Fruit fly (Drosophila melanogaster): Measurements from ENCODE around the gene CG15269.

The CG15269 gene

DNA sequence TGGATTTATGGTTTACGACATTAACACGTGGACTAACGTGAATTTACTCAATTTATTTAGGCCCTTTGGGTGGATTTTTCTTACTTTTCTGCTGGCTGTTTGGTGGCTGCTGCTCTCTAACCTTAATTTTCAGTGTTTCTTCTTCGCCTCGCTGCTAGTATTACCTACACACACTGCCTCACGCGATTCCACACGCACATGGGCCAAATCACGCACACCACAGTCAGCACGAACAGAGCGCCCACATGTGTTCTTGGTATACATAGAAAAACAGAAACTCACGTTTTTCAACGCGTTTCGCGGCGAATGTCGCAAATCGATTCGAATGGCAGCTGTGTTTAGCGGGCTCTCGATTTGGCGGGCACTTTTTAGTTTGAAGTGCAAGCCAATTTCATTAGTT is 41.4 kb upstream of the CG15269 start (continued):
- no peak for TF ChIP-seq CG8281 (tag; optimal IDR thresholded peaks at IDR 0.05)
- no peak; the same call in 1 of the 2 replicates for TF ChIP-seq CG10321 (GFP tag; IDR thresholded peaks at IDR 0.05)
- TF ChIP-seq CG16863 (GFP tag; optimal IDR thresholded peaks at IDR 0.05): no peak
- TF ChIP-seq CG7928 (GFP tag; optimal IDR thresholded peaks at IDR 0.05): peak; percentile 52
- no peak for TF ChIP-seq C15 (GFP tag; IDR thresholded peaks at IDR 0.05)
- TF ChIP-seq mam (GFP tag; optimal IDR thresholded peaks at IDR 0.05): peak; percentile 38
- peak; percentile 45 for TF ChIP-seq Nf-YC (tag; optimal IDR thresholded peaks at IDR 0.05)
- peak; percentile 21 for TF ChIP-seq CG4854 (GFP tag; optimal IDR thresholded peaks at IDR 0.05)
- TF ChIP-seq CG4360 (GFP tag; IDR thresholded peaks at IDR 0.05): 0 out of 2 replicates have a peak, but pooled peaks have one; percentile 18
- no peak for TF ChIP-seq CG1647 (GFP tag; optimal IDR thresholded peaks at IDR 0.05)
- TF ChIP-seq Dad (GFP tag; optimal IDR thresholded peaks at IDR 0.05): peak; percentile 41
- TF ChIP-seq CG10979 (tag; optimal IDR thresholded peaks at IDR 0.05): peak; percentile 0
- TF ChIP-seq bbx (GFP tag; IDR thresholded peaks at IDR 0.05; ENCODE audit: partially characterized antibody): peak; percentile 87
- peak; percentile 20 for TF ChIP-seq CG13296 (GFP tag; optimal IDR thresholded peaks at IDR 0.05)
- no peak for TF ChIP-seq ems (GFP tag; optimal IDR thresholded peaks at IDR 0.05)
- peak; percentile 63 for TF ChIP-seq ash1 (GFP tag; optimal IDR thresholded peaks at IDR 0.05)
- peak; percentile 5 for TF ChIP-seq CG4424 (GFP tag; optimal IDR thresholded peaks at IDR 0.05)
- TF ChIP-seq Dbx (GFP tag; IDR thresholded peaks at IDR 0.05): peak; percentile 64; the same call in 2 of the 3 replicates
- no peak for TF ChIP-seq run (tag; optimal IDR thresholded peaks at IDR 0.05)
- TF ChIP-seq CG12391 (tag; optimal IDR thresholded peaks at IDR 0.05): peak; percentile 58
- no peak for TF ChIP-seq Rx (GFP tag; IDR thresholded peaks at IDR 0.05)
- TF ChIP-seq pb (GFP tag; optimal IDR thresholded peaks at IDR 0.05): no peak
- peak; percentile 53 for TF ChIP-seq gfzf (GFP tag; optimal IDR thresholded peaks at IDR 0.05)
- TF ChIP-seq CG33557 (GFP tag; optimal IDR thresholded peaks at IDR 0.05): peak; percentile 27
- TF ChIP-seq tup (GFP tag; optimal IDR thresholded peaks at IDR 0.05): no peak
- no peak for TF ChIP-seq ara (GFP tag; IDR thresholded peaks at IDR 0.05)
- peak; percentile 38; the same call in 1 of the 2 replicates for TF ChIP-seq slbo (GFP tag; IDR thresholded peaks at IDR 0.05)
- no peak for TF ChIP-seq Hey (tag; optimal IDR thresholded peaks at IDR 0.05)
- no peak for TF ChIP-seq CG3838 (GFP tag; optimal IDR thresholded peaks at IDR 0.05)
- TF ChIP-seq CG32772 (GFP tag; IDR thresholded peaks at IDR 0.05): no peak
- TF ChIP-seq Side (GFP tag; optimal IDR thresholded peaks at IDR 0.05): peak; percentile 22
- 0 out of 2 replicates have a peak, but pooled peaks have one; percentile 32 for TF ChIP-seq Atf6 (GFP tag; IDR thresholded peaks at IDR 0.05)
- TF ChIP-seq CG14441 (GFP tag; IDR thresholded peaks at IDR 0.05): no peak
- TF ChIP-seq salm (tag; optimal IDR thresholded peaks at IDR 0.05): no peak
- TF ChIP-seq nmo (GFP tag; optimal IDR thresholded peaks at IDR 0.05): peak; percentile 59
- peak; percentile 78; the same call in 1 of the 2 replicates for TF ChIP-seq inv (GFP tag; IDR thresholded peaks at IDR 0.05; ENCODE audit: partially characterized antibody)
- TF ChIP-seq lmd (GFP tag; IDR thresholded peaks at IDR 0.05): no peak; the same call in 1 of the 2 replicates
- TF ChIP-seq CG17802 (tag; optimal IDR thresholded peaks at IDR 0.05): no peak
- TF ChIP-seq gem (tag; optimal IDR thresholded peaks at IDR 0.05): peak; percentile 15
- TF ChIP-seq CG1233 (GFP tag; optimal IDR thresholded peaks at IDR 0.05): peak; percentile 6
- TF ChIP-seq hbn (GFP tag; IDR thresholded peaks at IDR 0.05; ENCODE audit: partially characterized antibody): peak; percentile 85
- 0 out of 2 replicates have a peak, but pooled peaks have one; percentile 15 for TF ChIP-seq H2.0 (GFP tag; IDR thresholded peaks at IDR 0.05)
- no peak for TF ChIP-seq H15 (GFP tag; IDR thresholded peaks at IDR 0.05)
- no peak for TF ChIP-seq CG7963 (GFP tag; IDR thresholded peaks at IDR 0.05; ENCODE audit: partially characterized antibody)
- TF ChIP-seq CG6765 (GFP tag; optimal IDR thresholded peaks at IDR 0.05): no peak
- no peak for TF ChIP-seq Hmx (GFP tag; optimal IDR thresholded peaks at IDR 0.05)
- TF ChIP-seq Trl (optimal IDR thresholded peaks at IDR 0.05): no peak
- TF ChIP-seq Trl (GFP tag; optimal IDR thresholded peaks at IDR 0.05): peak; percentile 9
- no peak for TF ChIP-seq NK7.1 (GFP tag; optimal IDR thresholded peaks at IDR 0.05)
- peak; percentile 78 for TF ChIP-seq CG34224 (GFP tag; IDR thresholded peaks at IDR 0.05; ENCODE audit: partially characterized antibody)
- no peak for TF ChIP-seq CG18262 (tag; optimal IDR thresholded peaks at IDR 0.05)
